Fruit fly (Drosophila melanogaster) whole organism, embryonic: ENCODE results near the gene CG2224.

ENCODE experiments used
- Awh ChIP-seq: fragments of 200-800 bp; sonication (Bioruptor generic); IDR thresholded peaks from 2 replicates; pipeline ENCODE4, ENCODE4 v1.3.6; 2022; ENCODE audit warnings: missing biosample characterization, missing genetic modification characterization
- CG10543 ChIP-seq: fragments of 200-800 bp; sonication (Bioruptor generic); optimal IDR thresholded peaks from 3 replicates; lab custom pipeline; 2017; ENCODE audit warnings: missing biosample characterization, mild to moderate bottlenecking, missing genetic modification characterization, moderate library complexity
- CG11247 ChIP-seq: fragments of 200-800 bp; sonication (Bioruptor generic); IDR thresholded peaks from 2 replicates; pipeline ENCODE4 v1.3.6; 2022; ENCODE audit warnings: missing biosample characterization, missing genetic modification characterization
- CG11456 ChIP-seq: fragments of 200-800 bp; sonication (Bioruptor generic); IDR thresholded peaks from 3 replicates; pipeline ENCODE4 v1.3.6; 2022; ENCODE audit warnings: missing biosample characterization, missing genetic modification characterization
- CG11560 ChIP-seq: fragments of 200-800 bp; sonication (Bioruptor generic); IDR thresholded peaks from 3 replicates; pipeline ENCODE4 v1.3.6; 2022; ENCODE audit warnings: missing biosample characterization, missing genetic modification characterization
- CG12155 ChIP-seq: fragments of 200-800 bp; sonication (Bioruptor generic); optimal IDR thresholded peaks from 3 replicates; lab custom pipeline; 2016; ENCODE audit warnings: missing biosample characterization, missing genetic modification characterization
- CG13287 ChIP-seq: fragments of 200-800 bp; sonication (Bioruptor generic); IDR thresholded peaks from 2 replicates; pipeline ENCODE4 v1.3.6; 2022; ENCODE audit warnings: missing biosample characterization, missing genetic modification characterization; ENCODE audit not compliant: partially characterized antibody
- CG13894 ChIP-seq: fragments of 200-800 bp; sonication (Bioruptor generic); optimal IDR thresholded peaks from 3 replicates; lab custom pipeline; 2018; ENCODE audit warnings: missing biosample characterization, mild to moderate bottlenecking, missing genetic modification characterization, moderate library complexity
- CG14667 ChIP-seq: fragments of 200-800 bp; sonication (Bioruptor generic); IDR thresholded peaks from 2 replicates; pipeline ENCODE4 v1.3.6; 2022; ENCODE audit warnings: missing biosample characterization, missing genetic modification characterization
- CG15073 ChIP-seq: fragments of 200-800 bp; sonication (Bioruptor generic); optimal IDR thresholded peaks from 2 replicates; lab custom pipeline; 2016; ENCODE audit warnings: missing biosample characterization, missing genetic modification characterization
- CG17829 ChIP-seq: fragments of 200-800 bp; optimal IDR thresholded peaks from 2 replicates; lab custom pipeline; 2019; ENCODE audit warnings: missing biosample characterization, mild to moderate bottlenecking, missing genetic modification characterization, moderate library complexity
- CG17912 ChIP-seq: fragments of 200-800 bp; sonication (Bioruptor generic); optimal IDR thresholded peaks from 2 replicates; lab custom pipeline; 2018; ENCODE audit warnings: missing biosample characterization, mild to moderate bottlenecking, missing genetic modification characterization
- CG18764 ChIP-seq: fragments of 200-800 bp; sonication (Bioruptor generic); optimal IDR thresholded peaks from 3 replicates; lab custom pipeline; 2016; ENCODE audit warnings: missing biosample characterization, missing genetic modification characterization
- CG2199 ChIP-seq: fragments of 200-800 bp; sonication (Bioruptor generic); IDR thresholded peaks from 3 replicates; pipeline ENCODE4 v1.3.6; 2022; ENCODE audit warnings: missing biosample characterization, missing genetic modification characterization
- CG32532 ChIP-seq: fragments of 200-800 bp; sonication (Bioruptor generic); IDR thresholded peaks from 2 replicates; pipeline ENCODE4 v1.3.6; 2022; ENCODE audit warnings: missing biosample characterization, missing genetic modification characterization
- CG3407 ChIP-seq: fragments of 200-800 bp; sonication (Bioruptor generic); optimal IDR thresholded peaks from 2 replicates; lab custom pipeline; 2018; ENCODE audit warnings: missing biosample characterization, mild to moderate bottlenecking, missing genetic modification characterization
- CG34224 ChIP-seq: fragments of 200-800 bp; sonication (Bioruptor generic); IDR thresholded peaks from 3 replicates; pipeline ENCODE4 v1.3.6; 2022; ENCODE audit warnings: missing biosample characterization, missing genetic modification characterization; ENCODE audit not compliant: partially characterized antibody
- CG34422 ChIP-seq: fragments of 200-800 bp; sonication (Bioruptor generic); IDR thresholded peaks from 3 replicates; pipeline ENCODE4 v1.3.6; 2022; ENCODE audit warnings: missing biosample characterization, missing genetic modification characterization
- CG4360 ChIP-seq: fragments of 200-800 bp; sonication (Bioruptor generic); IDR thresholded peaks from 2 replicates; pipeline ENCODE4 v1.3.6; 2022; ENCODE audit warnings: missing biosample characterization, missing genetic modification characterization
- CG4404 ChIP-seq: fragments of 200-800 bp; sonication (Bioruptor generic); IDR thresholded peaks from 2 replicates; pipeline ENCODE4 v1.3.6; 2022; ENCODE audit warnings: missing biosample characterization, missing genetic modification characterization
- CG6175 ChIP-seq: fragments of 200-800 bp; sonication (Bioruptor generic); IDR thresholded peaks from 3 replicates; pipeline ENCODE4 v1.3.6; 2022; ENCODE audit warnings: missing biosample characterization, missing genetic modification characterization
- CG6254 ChIP-seq: fragments of 200-800 bp; sonication (Bioruptor generic); optimal IDR thresholded peaks from 3 replicates; lab custom pipeline; 2017; ENCODE audit warnings: mild to moderate bottlenecking, missing biosample characterization, missing genetic modification reagents, missing genetic modification characterization
- CG8388 ChIP-seq: fragments of 200-800 bp; sonication (Bioruptor generic); optimal IDR thresholded peaks from 2 replicates; lab custom pipeline; 2019; ENCODE audit warnings: missing biosample characterization, mild to moderate bottlenecking, missing genetic modification characterization, moderate library complexity
- D19B ChIP-seq: fragments of 200-800 bp; sonication (Bioruptor generic); optimal IDR thresholded peaks from 2 replicates; lab custom pipeline; 2017; ENCODE audit warnings: missing biosample characterization, mild to moderate bottlenecking, missing genetic modification characterization
- Dad ChIP-seq: fragments of 200-800 bp; sonication (Bioruptor generic); optimal IDR thresholded peaks from 3 replicates; lab custom pipeline; 2016; ENCODE audit warnings: missing biosample characterization, missing genetic modification characterization
- GATAe ChIP-seq: fragments of 200-800 bp; sonication (Bioruptor generic); conservative IDR thresholded peaks from 2 replicates; pipeline ENCODE4 v1.3.6; 2022; ENCODE audit warnings: missing biosample characterization, missing genetic modification characterization
- HLH4C ChIP-seq: fragments of 200-800 bp; sonication (Bioruptor generic); IDR thresholded peaks from 3 replicates; pipeline ENCODE4 v1.3.6; 2022; ENCODE audit warnings: missing biosample characterization, missing genetic modification characterization; ENCODE audit not compliant: partially characterized antibody
- Hr3 ChIP-seq: fragments of 200-800 bp; sonication (Bioruptor generic); optimal IDR thresholded peaks from 3 replicates; lab custom pipeline; 2016; ENCODE audit warnings: missing biosample characterization, missing genetic modification characterization
- Jarid2 ChIP-seq: fragments of 200-800 bp; sonication (Bioruptor generic); optimal IDR thresholded peaks from 3 replicates; lab custom pipeline; 2017; ENCODE audit warnings: mild to moderate bottlenecking, missing biosample characterization, missing genetic modification reagents, missing genetic modification characterization
- Mrtf ChIP-seq: fragments of 200-800 bp; sonication (Bioruptor generic); IDR thresholded peaks from 3 replicates; pipeline ENCODE4 v1.3.6; 2022; ENCODE audit warnings: missing biosample characterization, missing genetic modification characterization
- Nf-YB ChIP-seq: fragments of 200-800 bp; sonication (Bioruptor generic); optimal IDR thresholded peaks from 3 replicates; lab custom pipeline; 2019; ENCODE audit warnings: missing biosample characterization, mild to moderate bottlenecking, missing genetic modification characterization, moderate library complexity
- Optix ChIP-seq: fragments of 200-800 bp; sonication (Bioruptor generic); IDR thresholded peaks from 3 replicates; pipeline ENCODE4 v1.3.6; 2022; ENCODE audit warnings: missing biosample characterization, missing genetic modification characterization
- Usf ChIP-seq: fragments of 200-800 bp; sonication (Bioruptor generic); optimal IDR thresholded peaks from 2 replicates; lab custom pipeline; 2017; ENCODE audit warnings: missing genotype, missing biosample characterization, missing genetic modification characterization
- az2 ChIP-seq: fragments of 200-800 bp; sonication (Bioruptor generic); optimal IDR thresholded peaks from 3 replicates; lab custom pipeline; 2016; ENCODE audit warnings: missing biosample characterization, missing genetic modification characterization
- caup ChIP-seq: fragments of 200-800 bp; sonication (Bioruptor generic); optimal IDR thresholded peaks from 3 replicates; lab custom pipeline; 2017; ENCODE audit warnings: missing biosample characterization, mild to moderate bottlenecking, missing genetic modification characterization, moderate library complexity; ENCODE audit not compliant: severe bottlenecking
- crol ChIP-seq: fragments of 200-800 bp; sonication (Bioruptor generic); IDR thresholded peaks from 2 replicates; pipeline ENCODE4 v1.3.6; 2022; ENCODE audit warnings: missing biosample characterization, missing genetic modification characterization
- cwo ChIP-seq: fragments of 200-800 bp; sonication (Bioruptor generic); optimal IDR thresholded peaks from 3 replicates; lab custom pipeline; 2017; ENCODE audit warnings: missing biosample characterization, missing genetic modification characterization, mild to moderate bottlenecking, moderate library complexity, missing genetic modification reagents
- fru ChIP-seq: fragments of >200 bp; optimal IDR thresholded peaks from 2 replicates; lab custom pipeline; 2017
- gcm ChIP-seq: fragments of 200-800 bp; sonication (Bioruptor generic); optimal IDR thresholded peaks from 2 replicates; lab custom pipeline; 2019; ENCODE audit warnings: missing biosample characterization, mild to moderate bottlenecking, missing genetic modification characterization, moderate library complexity
- inv ChIP-seq: fragments of 200-800 bp; sonication (Bioruptor generic); IDR thresholded peaks from 2 replicates; pipeline ENCODE4 v1.3.6; 2022; ENCODE audit warnings: missing biosample characterization, missing genetic modification characterization; ENCODE audit not compliant: partially characterized antibody
- luna ChIP-seq: fragments of 200-800 bp; sonication (Bioruptor generic); optimal IDR thresholded peaks from 2 replicates; lab custom pipeline; 2016; ENCODE audit warnings: missing biosample characterization, missing genetic modification characterization
- org-1 ChIP-seq: fragments of 200-800 bp; sonication (Bioruptor generic); optimal IDR thresholded peaks from 2 replicates; lab custom pipeline; 2017; ENCODE audit warnings: missing biosample characterization, missing genetic modification characterization
- pfk ChIP-seq: fragments of 200-800 bp; sonication (Bioruptor generic); optimal IDR thresholded peaks from 2 replicates; lab custom pipeline; 2018; ENCODE audit warnings: missing biosample characterization, mild to moderate bottlenecking, missing genetic modification characterization, moderate library complexity
- ranshi ChIP-seq: fragments of 200-800 bp; sonication (Bioruptor generic); IDR thresholded peaks from 2 replicates; pipeline ENCODE4 v1.3.6; 2022; ENCODE audit warnings: missing biosample characterization, missing genetic modification characterization
- run ChIP-seq: fragments of 200-800 bp; sonication (Bioruptor generic); optimal IDR thresholded peaks from 3 replicates; lab custom pipeline; 2018; ENCODE audit warnings: missing biosample characterization, mild to moderate bottlenecking, missing genetic modification characterization
- sd ChIP-seq: fragments of 200-800 bp; sonication (Bioruptor generic); optimal IDR thresholded peaks from 3 replicates; lab custom pipeline; 2018; ENCODE audit warnings: missing biosample characterization, mild to moderate bottlenecking, missing genetic modification characterization, moderate library complexity
- tll ChIP-seq, 2 experiments: fragments of 200-800 bp in 1 of 2; fragments of >200 bp in 1 of 2; sonication (Bioruptor generic) in 1 of 2; optimal IDR thresholded peaks; 2 replicates each; lab custom pipeline; 2017 to 2019; ENCODE audit warnings: missing biosample characterization in 2 of 2, missing genetic modification characterization in 2 of 2, mild to moderate bottlenecking in 1 of 2, moderate library complexity in 1 of 2
- tna ChIP-seq: fragments of 200-800 bp; sonication (Bioruptor generic); IDR thresholded peaks from 2 replicates; pipeline ENCODE4 v1.3.6; 2022; ENCODE audit warnings: missing biosample characterization, missing genetic modification characterization; ENCODE audit not compliant: partially characterized antibody
- trem ChIP-seq: fragments of 200-800 bp; optimal IDR thresholded peaks from 3 replicates; lab custom pipeline; 2019; ENCODE audit warnings: missing biosample characterization, mild to moderate bottlenecking, missing genetic modification characterization, moderate library complexity
- yki ChIP-seq: fragments of >200 bp; optimal IDR thresholded peaks from 3 replicates; lab custom pipeline; 2018
- z ChIP-seq: fragments of 200-800 bp; sonication (Bioruptor generic); IDR thresholded peaks from 3 replicates; pipeline ENCODE4 v1.3.6; 2022; ENCODE audit warnings: missing biosample characterization, missing genetic modification characterization

CG2224 gene

dm6 chr3R:30413795-30414194 lies 45.3 kb downstream of the CG2224 start (continued):
- TF ChIP-seq Hr3 (GFP tag; lab: Kevin White, UChicago) (no peak), Jarid2 (GFP tag; lab: Kevin White, UChicago) (no peak), CG12155 (GFP tag; lab: Kevin White, UChicago) (peak; percentile 9), CG14667 (GFP tag; lab: Robert Waterston, UW) (no peak), fru (lab: Kevin White, UChicago) (no peak), Mrtf (no peak), GATAe (GFP tag; lab: Robert Waterston, UW) (no peak), Awh (GFP tag; lab: Robert Waterston, UW) (peak; percentile 74), caup (GFP tag; lab: Kevin White, UChicago) (peak; percentile 25), CG13287 (GFP tag; lab: Robert Waterston, UW) (no peak), CG2199 (GFP tag; lab: Robert Waterston, UW) (no peak), CG4404 (GFP tag; lab: Robert Waterston, UW) (no peak), CG17829 (tag; lab: Kevin White, UChicago) (peak; percentile 45), CG34422 (GFP tag; lab: Robert Waterston, UW) (peak; percentile 55; the same call in 1 of the 3 replicates), trem (tag; lab: Kevin White, UChicago) (peak; percentile 12), Usf (GFP tag; lab: Kevin White, UChicago) (no peak), CG11456 (GFP tag; lab: Robert Waterston, UW) (peak; percentile 61; the same call in 1 of the 3 replicates), CG34224 (no peak), luna (no peak), yki (no peak), CG6175 (GFP tag; lab: Robert Waterston, UW) (no peak), CG32532 (GFP tag; lab: Robert Waterston, UW) (peak; percentile 42; the same call in 1 of the 2 replicates), pfk (no peak), D19B (no peak), tll (GFP tag; optimal IDR thresholded peaks at IDR 0.05; lab: Kevin White, UChicago) (no peak), CG17912 (GFP tag; lab: Kevin White, UChicago) (no peak), CG8388 (GFP tag; lab: Kevin White, UChicago) (peak; percentile 56), ranshi (peak; percentile 63; the same call in 1 of the 2 replicates), z (no peak), cwo (peak; percentile 27), CG13894 (no peak), Dad (GFP tag; lab: Kevin White, UChicago) (no peak), inv (no peak), HLH4C (no peak), CG6254 (GFP tag; lab: Kevin White, UChicago) (peak; percentile 66), Nf-YB (no peak), CG10543 (no peak), CG11560 (tag; lab: Robert Waterston, UW) (no peak), run (tag; lab: Kevin White, UChicago) (peak; percentile 21), sd (tag; lab: Kevin White, UChicago) (no peak), crol (GFP tag; lab: Robert Waterston, UW) (no peak), CG3407 (GFP tag; lab: Kevin White, UChicago) (no peak), Optix (GFP tag; lab: Robert Waterston, UW) (0 out of 3 replicates have a peak, but pooled peaks have one; percentile 39), org-1 (no peak), az2 (GFP tag; lab: Kevin White, UChicago) (peak; percentile 55), CG15073 (no peak), tna (GFP tag; lab: Robert Waterston, UW) (no peak), gcm (GFP tag; lab: Kevin White, UChicago) (peak; percentile 32), CG11247 (GFP tag; lab: Robert Waterston, UW) (peak; percentile 28; the same call in 1 of the 2 replicates), CG18764 (GFP tag; lab: Kevin White, UChicago) (peak; percentile 44), CG4360 (GFP tag; lab: Robert Waterston, UW) (0 out of 2 replicates have a peak, but pooled peaks have one; percentile 19)
